Fruit fly (Drosophila melanogaster) whole organism, embryonic: Measurements from ENCODE around the gene CG34297.

Source experiments
- Atf6 ChIP-seq: fragments of 200-800 bp; sonication (Bioruptor generic); IDR thresholded peaks from 2 replicates; pipeline ENCODE4 v1.3.6; 2022; ENCODE audit warnings: missing biosample characterization, missing genetic modification characterization
- B-H2 ChIP-seq: fragments of 200-800 bp; sonication (Bioruptor generic); optimal IDR thresholded peaks from 2 replicates; lab custom pipeline; 2018; ENCODE audit warnings: missing biosample characterization, mild to moderate bottlenecking, missing genetic modification characterization
- CG12219 ChIP-seq: fragments of 200-800 bp; sonication (Bioruptor generic); optimal IDR thresholded peaks from 3 replicates; lab custom pipeline; 2018; ENCODE audit warnings: missing biosample characterization, mild to moderate bottlenecking, missing genetic modification characterization
- CG16813 ChIP-seq: fragments of 200-800 bp; sonication (Bioruptor generic); IDR thresholded peaks from 3 replicates; pipeline ENCODE4 v1.3.6; 2022; ENCODE audit warnings: missing biosample characterization, missing genetic modification characterization; ENCODE audit not compliant: partially characterized antibody
- CG17361 ChIP-seq: fragments of 200-800 bp; sonication (Bioruptor generic); IDR thresholded peaks from 3 replicates; pipeline ENCODE4 v1.3.6; 2022; ENCODE audit warnings: missing biosample characterization, missing genetic modification characterization
- CG17385 ChIP-seq: fragments of 200-800 bp; sonication (Bioruptor generic); optimal IDR thresholded peaks from 3 replicates; lab custom pipeline; 2018; ENCODE audit warnings: missing biosample characterization, mild to moderate bottlenecking, missing genetic modification characterization
- CG2678 ChIP-seq: fragments of 200-800 bp; sonication (Bioruptor generic); optimal IDR thresholded peaks from 3 replicates; lab custom pipeline; 2019; ENCODE audit warnings: missing biosample characterization, mild to moderate bottlenecking, missing genetic modification characterization, moderate library complexity
- CG32767 ChIP-seq: fragments of 200-800 bp; sonication (Bioruptor generic); IDR thresholded peaks from 2 replicates; pipeline ENCODE4 v1.3.6; 2022; ENCODE audit warnings: missing biosample characterization, missing genetic modification characterization
- CG3281 ChIP-seq: fragments of 200-800 bp; sonication (Bioruptor generic); optimal IDR thresholded peaks from 3 replicates; lab custom pipeline; 2017; ENCODE audit warnings: missing biosample characterization, mild to moderate bottlenecking, missing genetic modification characterization
- CG3847 ChIP-seq: fragments of 200-800 bp; sonication (Bioruptor generic); IDR thresholded peaks from 2 replicates; pipeline ENCODE4 v1.3.6; 2022; ENCODE audit warnings: missing biosample characterization, missing genetic modification characterization
- CG4360 ChIP-seq: fragments of 200-800 bp; sonication (Bioruptor generic); IDR thresholded peaks from 2 replicates; pipeline ENCODE4 v1.3.6; 2022; ENCODE audit warnings: missing biosample characterization, missing genetic modification characterization
- CG43689 ChIP-seq: fragments of 200-800 bp; sonication (Bioruptor generic); IDR thresholded peaks from 2 replicates; pipeline ENCODE4 v1.3.6; 2022; ENCODE audit warnings: missing biosample characterization, missing genetic modification characterization
- CG4424 ChIP-seq: fragments of 200-800 bp; sonication (Bioruptor generic); optimal IDR thresholded peaks from 3 replicates; lab custom pipeline; 2016; ENCODE audit warnings: missing biosample characterization, missing genetic modification characterization
- CG4707 ChIP-seq: fragments of 200-800 bp; sonication (Bioruptor generic); optimal IDR thresholded peaks from 2 replicates; lab custom pipeline; 2018; ENCODE audit warnings: missing biosample characterization, mild to moderate bottlenecking, missing genetic modification characterization, moderate library complexity
- CG6254 ChIP-seq: fragments of 200-800 bp; sonication (Bioruptor generic); optimal IDR thresholded peaks from 3 replicates; lab custom pipeline; 2017; ENCODE audit warnings: mild to moderate bottlenecking, missing biosample characterization, missing genetic modification reagents, missing genetic modification characterization
- CG6689 ChIP-seq: fragments of 200-800 bp; sonication (Bioruptor generic); IDR thresholded peaks from 2 replicates; pipeline ENCODE4 v1.3.6; 2022; ENCODE audit warnings: missing biosample characterization, missing genetic modification characterization
- CG8478 ChIP-seq: fragments of >200 bp; optimal IDR thresholded peaks from 2 replicates; lab custom pipeline; 2018
- CG8765 ChIP-seq: fragments of 200-800 bp; sonication (Bioruptor generic); IDR thresholded peaks from 2 replicates; pipeline ENCODE4 v1.3.6; 2022; ENCODE audit warnings: missing biosample characterization, missing genetic modification characterization
- CG9817 ChIP-seq: fragments of 200-800 bp; sonication (Bioruptor generic); optimal IDR thresholded peaks from 2 replicates; lab custom pipeline; 2018; ENCODE audit warnings: missing biosample characterization, mild to moderate bottlenecking, missing genetic modification characterization, moderate library complexity
- CG9932 ChIP-seq: fragments of 200-800 bp; sonication (Bioruptor generic); IDR thresholded peaks from 2 replicates; pipeline ENCODE4 v1.3.6; 2022; ENCODE audit warnings: missing biosample characterization, missing genetic modification characterization
- CoRest ChIP-seq: fragments of 200-800 bp; sonication (Bioruptor generic); optimal IDR thresholded peaks from 3 replicates; lab custom pipeline; 2018; ENCODE audit warnings: missing biosample characterization, mild to moderate bottlenecking, missing genetic modification characterization, moderate library complexity
- D19A ChIP-seq: fragments of 200-800 bp; optimal IDR thresholded peaks from 3 replicates; lab custom pipeline; 2019; ENCODE audit warnings: missing biosample characterization, mild to moderate bottlenecking, missing genetic modification characterization, moderate library complexity
- Doc3 ChIP-seq: fragments of 200-800 bp; sonication (Bioruptor generic); IDR thresholded peaks from 3 replicates; pipeline ENCODE4 v1.3.6; 2022; ENCODE audit warnings: missing biosample characterization, missing genetic modification characterization; ENCODE audit not compliant: partially characterized antibody
- E2f1 ChIP-seq: fragments of 200-800 bp; sonication (Bioruptor generic); IDR thresholded peaks from 2 replicates; pipeline ENCODE4 v1.3.6; 2022; ENCODE audit warnings: missing biosample characterization, missing genetic modification characterization
- Gug ChIP-seq: fragments of 200-800 bp; sonication (Bioruptor generic); IDR thresholded peaks from 4 replicates; pipeline ENCODE4 v1.3.6; 2022; ENCODE audit warnings: missing biosample characterization, missing genetic modification characterization
- Hmr ChIP-seq: fragments of 200-800 bp; sonication (Bioruptor generic); optimal IDR thresholded peaks from 3 replicates; lab custom pipeline; 2017; ENCODE audit warnings: mild to moderate bottlenecking, missing biosample characterization, missing genetic modification reagents, missing genetic modification characterization
- Hmx ChIP-seq: fragments of 200-800 bp; sonication (Bioruptor generic); optimal IDR thresholded peaks from 2 replicates; lab custom pipeline; 2016; ENCODE audit warnings: missing biosample characterization, missing genetic modification characterization
- Jarid2 ChIP-seq: fragments of 200-800 bp; sonication (Bioruptor generic); optimal IDR thresholded peaks from 3 replicates; lab custom pipeline; 2017; ENCODE audit warnings: mild to moderate bottlenecking, missing biosample characterization, missing genetic modification reagents, missing genetic modification characterization
- Lim3 ChIP-seq: fragments of 200-800 bp; sonication (Bioruptor generic); IDR thresholded peaks from 2 replicates; pipeline ENCODE4 v1.3.6; 2022; ENCODE audit warnings: missing biosample characterization, missing genetic modification characterization
- Mad ChIP-seq: fragments of 200-800 bp; sonication (Bioruptor generic); optimal IDR thresholded peaks from 2 replicates; lab custom pipeline; 2016; ENCODE audit warnings: missing biosample characterization, missing genetic modification characterization
- Med ChIP-seq: fragments of 200-800 bp; sonication (Bioruptor generic); peaks from one replicate; lab custom pipeline; 2016; ENCODE audit warnings: missing biosample characterization, missing genetic modification characterization, mild to moderate bottlenecking, inconsistent platforms, moderate library complexity
- Mes4 ChIP-seq: fragments of 200-800 bp; sonication (Bioruptor generic); optimal IDR thresholded peaks from 2 replicates; lab custom pipeline; 2016; ENCODE audit warnings: missing biosample characterization, missing genetic modification characterization
- Mrtf ChIP-seq: fragments of 200-800 bp; sonication (Bioruptor generic); IDR thresholded peaks from 3 replicates; pipeline ENCODE4 v1.3.6; 2022; ENCODE audit warnings: missing biosample characterization, missing genetic modification characterization
- Myb ChIP-seq: fragments of 200-800 bp; sonication (Bioruptor generic); optimal IDR thresholded peaks from 2 replicates; lab custom pipeline; 2016; ENCODE audit warnings: missing biosample characterization, missing genetic modification characterization
- Oaz ChIP-seq: fragments of 200-800 bp; sonication (Bioruptor generic); IDR thresholded peaks from 2 replicates; pipeline ENCODE4 v1.3.6; 2022; ENCODE audit warnings: missing biosample characterization, missing genetic modification characterization
- Ptx1 ChIP-seq: fragments of 200-800 bp; sonication (Bioruptor generic); IDR thresholded peaks from 2 replicates; pipeline ENCODE4 v1.3.6; 2022; ENCODE audit warnings: missing biosample characterization, missing genetic modification characterization
- amos ChIP-seq: fragments of 200-800 bp; sonication (Bioruptor generic); IDR thresholded peaks from 2 replicates; pipeline ENCODE4 v1.3.6; 2022; ENCODE audit warnings: missing biosample characterization, missing genetic modification characterization; ENCODE audit not compliant: partially characterized antibody
- btn ChIP-seq: fragments of 200-800 bp; sonication (Bioruptor generic); optimal IDR thresholded peaks from 2 replicates; lab custom pipeline; 2016; ENCODE audit warnings: missing biosample characterization, missing genetic modification characterization
- gfzf ChIP-seq: fragments of 200-800 bp; sonication (Bioruptor generic); optimal IDR thresholded peaks from 2 replicates; lab custom pipeline; 2016; ENCODE audit warnings: missing biosample characterization, mild to moderate bottlenecking, missing genetic modification characterization, moderate library complexity
- jumu ChIP-seq: fragments of 200-800 bp; sonication (Bioruptor generic); optimal IDR thresholded peaks from 3 replicates; lab custom pipeline; 2016; ENCODE audit warnings: missing biosample characterization, missing genetic modification characterization
- lilli ChIP-seq: fragments of 200-800 bp; sonication (Bioruptor generic); optimal IDR thresholded peaks from 3 replicates; lab custom pipeline; 2016; ENCODE audit warnings: missing biosample characterization, missing genetic modification characterization
- nau ChIP-seq: fragments of 200-800 bp; sonication (Bioruptor generic); optimal IDR thresholded peaks from 3 replicates; lab custom pipeline; 2017; ENCODE audit warnings: missing biosample characterization, mild to moderate bottlenecking, missing genetic modification characterization, missing genetic modification reagents
- nom ChIP-seq: fragments of 200-800 bp; sonication (Bioruptor generic); optimal IDR thresholded peaks from 2 replicates; lab custom pipeline; 2017; ENCODE audit warnings: missing biosample characterization, missing genetic modification characterization, mild to moderate bottlenecking, moderate library complexity, missing genetic modification reagents
- pum ChIP-seq: fragments of 200-800 bp; sonication (Bioruptor generic); optimal IDR thresholded peaks from 2 replicates; lab custom pipeline; 2016; ENCODE audit warnings: missing biosample characterization, missing genetic modification characterization
- sc ChIP-seq, 3 experiments: fragments of >200 bp in 2 of 3; fragments of 200-800 bp in 1 of 3; sonication (Bioruptor generic) in 1 of 3; optimal IDR thresholded peaks; 2 replicates in 2 of 3; 3 replicates in 1 of 3; lab custom pipeline; 2017; ENCODE audit warnings: mild to moderate bottlenecking in 1 of 3, missing biosample characterization in 1 of 3, missing genetic modification characterization in 1 of 3, missing genetic modification reagents in 1 of 3
- schlank ChIP-seq: fragments of 200-800 bp; sonication (Bioruptor generic); optimal IDR thresholded peaks from 2 replicates; lab custom pipeline; 2018; ENCODE audit warnings: missing biosample characterization, mild to moderate bottlenecking, missing genetic modification characterization
- seq ChIP-seq: fragments of 200-800 bp; sonication (Bioruptor generic); IDR thresholded peaks from 2 replicates; pipeline ENCODE4 v1.3.6; 2022; ENCODE audit warnings: missing biosample characterization, missing genetic modification characterization
- ssp ChIP-seq: fragments of 200-800 bp; sonication (Bioruptor generic); IDR thresholded peaks from 2 replicates; pipeline ENCODE4 v1.3.6; 2022; ENCODE audit warnings: missing biosample characterization, missing genetic modification characterization
- tin ChIP-seq: fragments of 200-800 bp; sonication (Bioruptor generic); optimal IDR thresholded peaks from 3 replicates; lab custom pipeline; 2016; ENCODE audit warnings: missing biosample characterization, missing genetic modification characterization
- vnd ChIP-seq: fragments of 200-800 bp; sonication (Bioruptor generic); IDR thresholded peaks from 3 replicates; pipeline ENCODE4 v1.3.6; 2022; ENCODE audit warnings: missing biosample characterization, missing genetic modification characterization; ENCODE audit not compliant: partially characterized antibody

CG34297 gene

DNA sequence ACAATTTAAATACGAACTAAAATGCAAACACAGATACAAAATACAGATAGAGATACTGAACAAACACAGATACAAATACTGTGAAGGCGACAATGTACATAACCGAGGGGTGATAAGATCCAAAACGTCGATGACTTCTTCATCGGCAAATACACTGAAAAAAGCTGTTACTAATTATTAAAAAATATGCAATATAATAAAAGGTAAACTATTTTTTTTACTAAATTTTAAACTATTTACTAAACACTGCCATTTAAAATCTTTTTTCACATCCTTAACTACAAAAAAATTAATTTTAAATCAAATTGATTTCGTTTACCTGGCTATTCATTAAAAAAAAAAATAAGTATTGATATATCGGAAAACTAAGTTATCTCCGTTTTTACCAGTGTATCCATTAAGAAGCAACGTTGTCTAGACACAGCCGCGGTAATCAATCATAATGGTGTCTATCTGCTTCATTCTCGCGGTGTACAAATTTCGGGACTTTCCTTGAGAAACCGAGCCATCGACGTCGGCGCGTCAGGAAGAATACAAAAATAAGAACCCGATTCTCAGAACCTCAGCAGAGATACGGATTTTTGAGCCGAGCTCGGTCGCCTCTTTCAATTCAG is 15.1 kb upstream of the CG34297 start (continued):
- TF ChIP-seq CG8765 (GFP tag; lab: Robert Waterston, UW) = peak; percentile 73; the same call in 1 of the 2 replicates
- TF ChIP-seq E2f1 (GFP tag; lab: Robert Waterston, UW) = peak; percentile 76
- no peak for TF ChIP-seq gfzf (GFP tag; lab: Kevin White, UChicago)
- TF ChIP-seq CG2678 (tag; lab: Kevin White, UChicago) = peak; percentile 90
- TF ChIP-seq Mes4 (GFP tag; lab: Kevin White, UChicago) = peak; percentile 58
- TF ChIP-seq CG4424 = peak; percentile 91
- peak; percentile 92 for TF ChIP-seq D19A
- no peak for TF ChIP-seq nom (GFP tag; lab: Kevin White, UChicago)
- no peak for TF ChIP-seq vnd (GFP tag; lab: Robert Waterston, UW)
- TF ChIP-seq ssp = peak; percentile 54
- peak; percentile 17 for TF ChIP-seq Jarid2 (GFP tag; lab: Kevin White, UChicago)
- peak; percentile 51 for TF ChIP-seq Mad (GFP tag; lab: Kevin White, UChicago)
- peak; percentile 98 for TF ChIP-seq CG17361 (GFP tag; lab: Robert Waterston, UW)
- peak; percentile 77 for TF ChIP-seq CG32767 (GFP tag; lab: Robert Waterston, UW)
- TF ChIP-seq schlank (tag; lab: Kevin White, UChicago) = no peak
- peak; percentile 0 for TF ChIP-seq Myb (GFP tag; lab: Kevin White, UChicago)
- TF ChIP-seq B-H2 (GFP tag; lab: Kevin White, UChicago) = no peak
- no peak for TF ChIP-seq CG43689 (GFP tag; lab: Robert Waterston, UW)
- TF ChIP-seq Hmr = peak; percentile 60
- peak; percentile 58 for TF ChIP-seq CG12219 (GFP tag; lab: Kevin White, UChicago)
- no peak for TF ChIP-seq Doc3 (GFP tag; lab: Robert Waterston, UW)
- peak; percentile 41 for TF ChIP-seq nau (GFP tag; lab: Kevin White, UChicago)
- peak; percentile 77 for TF ChIP-seq Med (GFP tag; lab: Kevin White, UChicago)
- peak; percentile 17; the same call in 1 of the 2 replicates for TF ChIP-seq Atf6
- peak; percentile 19 for TF ChIP-seq pum
- peak; percentile 26 for TF ChIP-seq jumu
- TF ChIP-seq seq (GFP tag; lab: Robert Waterston, UW) = no peak
- TF ChIP-seq btn (GFP tag; lab: Kevin White, UChicago) = peak; percentile 48
- no peak for TF ChIP-seq CG16813 (GFP tag; lab: Robert Waterston, UW)
- peak; percentile 38 for TF ChIP-seq CG3847 (GFP tag; lab: Robert Waterston, UW)
- TF ChIP-seq Hmx (GFP tag; lab: Kevin White, UChicago) = no peak
- TF ChIP-seq CG4360 (GFP tag; lab: Robert Waterston, UW) = 0 out of 2 replicates have a peak, but pooled peaks have one; percentile 16
- no peak for TF ChIP-seq Lim3 (GFP tag; lab: Robert Waterston, UW)
- TF ChIP-seq lilli (GFP tag; lab: Kevin White, UChicago) = peak; percentile 68
- peak; percentile 22 for TF ChIP-seq CG3281
- TF ChIP-seq CoRest = peak; percentile 95
- no peak; the same call in 3 of the 4 replicates for TF ChIP-seq Gug
- TF ChIP-seq CG8478 (lab: Kevin White, UChicago) = no peak
- TF ChIP-seq CG9932 = no peak
- peak; percentile 79 for TF ChIP-seq CG6254 (GFP tag; lab: Kevin White, UChicago)
- TF ChIP-seq CG6689 (GFP tag; lab: Robert Waterston, UW) = peak; percentile 86
- peak; percentile 25 for TF ChIP-seq CG9817 (tag; lab: Kevin White, UChicago)
- peak; percentile 77 for TF ChIP-seq CG4707 (GFP tag; lab: Kevin White, UChicago)
- TF ChIP-seq Ptx1 (GFP tag; lab: Robert Waterston, UW) = peak; percentile 73
- no peak for TF ChIP-seq Mrtf (GFP tag; lab: Robert Waterston, UW)
- TF ChIP-seq CG17385 = peak; percentile 75
- TF ChIP-seq amos = no peak
- peak; percentile 84 for TF ChIP-seq tin (GFP tag; lab: Kevin White, UChicago)
- no peak for TF ChIP-seq sc (optimal IDR thresholded peaks at IDR 0.05; lab: Kevin White, UChicago)
- peak; percentile 87 for TF ChIP-seq sc (GFP tag; optimal IDR thresholded peaks at IDR 0.05; lab: Kevin White, UChicago)
- TF ChIP-seq Oaz (GFP tag; lab: Robert Waterston, UW) = no peak
